Fruit fly (Drosophila melanogaster) whole organism, embryonic: Measurements from ENCODE around the gene Nf1.

ENCODE experiments used
- Abd-B ChIP-seq: fragments of 200-800 bp; sonication (Bioruptor generic); optimal IDR thresholded peaks from 2 replicates; lab custom pipeline; 2018; ENCODE audit warnings: missing biosample characterization, mild to moderate bottlenecking, missing genetic modification characterization, moderate library complexity
- CG11085 ChIP-seq: fragments of 200-800 bp; sonication (Bioruptor generic); IDR thresholded peaks from 2 replicates; pipeline ENCODE4 v1.3.6; 2022; ENCODE audit warnings: missing biosample characterization, missing genetic modification characterization
- CG11093 ChIP-seq: fragments of 200-800 bp; sonication (Bioruptor generic); IDR thresholded peaks from 3 replicates; pipeline ENCODE4 v1.3.6; 2022; ENCODE audit warnings: missing biosample characterization, missing genetic modification characterization
- CG17385 ChIP-seq: fragments of 200-800 bp; sonication (Bioruptor generic); optimal IDR thresholded peaks from 3 replicates; lab custom pipeline; 2018; ENCODE audit warnings: missing biosample characterization, mild to moderate bottlenecking, missing genetic modification characterization
- CG1832 ChIP-seq: fragments of 200-800 bp; sonication (Bioruptor generic); optimal IDR thresholded peaks from 2 replicates; lab custom pipeline; 2017; ENCODE audit warnings: missing biosample characterization, mild to moderate bottlenecking, missing genetic modification characterization, inconsistent platforms
- CG2116 ChIP-seq: fragments of 200-800 bp; sonication (Bioruptor generic); optimal IDR thresholded peaks from 3 replicates; lab custom pipeline; 2018; ENCODE audit warnings: missing biosample characterization, mild to moderate bottlenecking, missing genetic modification characterization
- CG2199 ChIP-seq: fragments of 200-800 bp; sonication (Bioruptor generic); IDR thresholded peaks from 3 replicates; pipeline ENCODE4 v1.3.6; 2022; ENCODE audit warnings: missing biosample characterization, missing genetic modification characterization
- CG2202 ChIP-seq: fragments of 200-800 bp; sonication (Bioruptor generic); optimal IDR thresholded peaks from 2 replicates; lab custom pipeline; 2018; ENCODE audit warnings: missing biosample characterization, mild to moderate bottlenecking, missing genetic modification characterization
- CG34224 ChIP-seq: fragments of 200-800 bp; sonication (Bioruptor generic); IDR thresholded peaks from 3 replicates; pipeline ENCODE4 v1.3.6; 2022; ENCODE audit warnings: missing biosample characterization, missing genetic modification characterization; ENCODE audit not compliant: partially characterized antibody
- CG34422 ChIP-seq: fragments of 200-800 bp; sonication (Bioruptor generic); IDR thresholded peaks from 3 replicates; pipeline ENCODE4 v1.3.6; 2022; ENCODE audit warnings: missing biosample characterization, missing genetic modification characterization
- CG3847 ChIP-seq: fragments of 200-800 bp; sonication (Bioruptor generic); IDR thresholded peaks from 2 replicates; pipeline ENCODE4 v1.3.6; 2022; ENCODE audit warnings: missing biosample characterization, missing genetic modification characterization
- CG4360 ChIP-seq: fragments of 200-800 bp; sonication (Bioruptor generic); IDR thresholded peaks from 2 replicates; pipeline ENCODE4 v1.3.6; 2022; ENCODE audit warnings: missing biosample characterization, missing genetic modification characterization
- CG4617 ChIP-seq: fragments of 200-800 bp; sonication (Bioruptor generic); optimal IDR thresholded peaks from 3 replicates; lab custom pipeline; 2016; ENCODE audit warnings: missing biosample characterization, missing genetic modification characterization, borderline replicate concordance
- CG7786 ChIP-seq: fragments of 200-800 bp; sonication (Bioruptor generic); optimal IDR thresholded peaks from 2 replicates; lab custom pipeline; 2016; ENCODE audit warnings: missing biosample characterization, missing genetic modification characterization
- CG8478 ChIP-seq: fragments of >200 bp; optimal IDR thresholded peaks from 2 replicates; lab custom pipeline; 2018
- D ChIP-seq, 2 experiments: fragments of 200-800 bp in 1 of 2; fragments of >200 bp in 1 of 2; sonication (Bioruptor generic) in 1 of 2; optimal IDR thresholded peaks; 2 replicates in 1 of 2; 3 replicates in 1 of 2; lab custom pipeline; 2017; ENCODE audit warnings: mild to moderate bottlenecking in 1 of 2, missing biosample characterization in 1 of 2, missing genetic modification characterization in 1 of 2, missing genetic modification reagents in 1 of 2
- Ets97D ChIP-seq: fragments of 200-800 bp; sonication (Bioruptor generic); optimal IDR thresholded peaks from 3 replicates; lab custom pipeline; 2016; ENCODE audit warnings: missing biosample characterization, missing genetic modification characterization
- HmgZ ChIP-seq: fragments of 200-800 bp; sonication (Bioruptor generic); optimal IDR thresholded peaks from 2 replicates; lab custom pipeline; 2018; ENCODE audit warnings: missing biosample characterization, mild to moderate bottlenecking, missing genetic modification characterization
- MTF-1 ChIP-seq: fragments of 200-800 bp; sonication (Bioruptor generic); optimal IDR thresholded peaks from 2 replicates; lab custom pipeline; 2018; ENCODE audit warnings: missing biosample characterization, mild to moderate bottlenecking, missing genetic modification characterization, borderline replicate concordance
- Max ChIP-seq: fragments of 200-800 bp; sonication (Bioruptor generic); optimal IDR thresholded peaks from 2 replicates; lab custom pipeline; 2016; ENCODE audit warnings: missing biosample characterization, mild to moderate bottlenecking, missing genetic modification characterization
- Nf-YA ChIP-seq: fragments of 200-800 bp; sonication (Bioruptor generic); IDR thresholded peaks from 2 replicates; pipeline ENCODE4 v1.3.6; 2022; ENCODE audit warnings: missing biosample characterization, missing genetic modification characterization
- TFAM ChIP-seq: fragments of 200-800 bp; sonication (Bioruptor generic); optimal IDR thresholded peaks from 2 replicates; lab custom pipeline; 2017; ENCODE audit warnings: missing biosample characterization, missing genetic modification characterization, inconsistent platforms
- Tbp ChIP-seq: fragments of >200 bp; optimal IDR thresholded peaks from 2 replicates; lab custom pipeline; 2018; ENCODE audit warnings: missing biosample characterization, missing genetic modification characterization
- Trl ChIP-seq, 3 experiments: fragments of >200 bp in 2 of 3; fragments of 200-800 bp in 1 of 3; sonication (Bioruptor generic) in 1 of 3; optimal IDR thresholded peaks; 2 replicates in 1 of 3; 3 replicates in 2 of 3; lab custom pipeline; 2016 to 2017; ENCODE audit warnings: missing biosample characterization in 1 of 3, missing genetic modification characterization in 1 of 3
- Usf ChIP-seq: fragments of 200-800 bp; sonication (Bioruptor generic); optimal IDR thresholded peaks from 2 replicates; lab custom pipeline; 2017; ENCODE audit warnings: missing genotype, missing biosample characterization, missing genetic modification characterization
- ab ChIP-seq: fragments of 200-800 bp; sonication (Bioruptor generic); optimal IDR thresholded peaks from 2 replicates; lab custom pipeline; 2016; ENCODE audit warnings: missing biosample characterization, missing genetic modification characterization
- bbx ChIP-seq: fragments of 200-800 bp; sonication (Bioruptor generic); IDR thresholded peaks from 2 replicates; pipeline ENCODE4 v1.3.6; 2022; ENCODE audit warnings: missing biosample characterization, missing genetic modification characterization; ENCODE audit not compliant: partially characterized antibody
- cg ChIP-seq: fragments of 200-800 bp; sonication (Bioruptor generic); optimal IDR thresholded peaks from 3 replicates; lab custom pipeline; 2019; ENCODE audit warnings: missing biosample characterization, mild to moderate bottlenecking, missing genetic modification characterization, moderate library complexity
- crol ChIP-seq: fragments of 200-800 bp; sonication (Bioruptor generic); IDR thresholded peaks from 2 replicates; pipeline ENCODE4 v1.3.6; 2022; ENCODE audit warnings: missing biosample characterization, missing genetic modification characterization
- da ChIP-seq: fragments of 200-800 bp; sonication (Bioruptor generic); optimal IDR thresholded peaks from 2 replicates; lab custom pipeline; 2016; ENCODE audit warnings: missing biosample characterization, missing genetic modification characterization
- dm ChIP-seq: fragments of 200-800 bp; sonication (Bioruptor generic); optimal IDR thresholded peaks from 3 replicates; lab custom pipeline; 2016; ENCODE audit warnings: missing biosample characterization, missing genetic modification characterization
- fru ChIP-seq: fragments of >200 bp; optimal IDR thresholded peaks from 2 replicates; lab custom pipeline; 2017
- fu2 ChIP-seq: fragments of 200-800 bp; sonication (Bioruptor generic); optimal IDR thresholded peaks from 2 replicates; lab custom pipeline; 2016; ENCODE audit warnings: missing biosample characterization, missing genetic modification characterization
- her ChIP-seq: fragments of 200-800 bp; sonication (Bioruptor generic); optimal IDR thresholded peaks from 2 replicates; lab custom pipeline; 2016; ENCODE audit warnings: missing biosample characterization, missing genetic modification characterization
- insv ChIP-seq, 2 experiments: fragments of 200-800 bp; sonication (Bioruptor generic); optimal IDR thresholded peaks; 3 replicates each; lab custom pipeline; 2016 to 2018; ENCODE audit warnings: missing biosample characterization in 2 of 2, missing genetic modification characterization in 2 of 2
- kni ChIP-seq: fragments of 200-800 bp; sonication (Bioruptor generic); optimal IDR thresholded peaks from 3 replicates; lab custom pipeline; 2017; ENCODE audit warnings: mild to moderate bottlenecking, missing biosample characterization, missing genetic modification reagents, missing genetic modification characterization
- lab ChIP-seq: fragments of 200-800 bp; sonication (Bioruptor generic); optimal IDR thresholded peaks from 3 replicates; lab custom pipeline; 2017; ENCODE audit warnings: missing biosample characterization, missing genetic modification characterization, mild to moderate bottlenecking, moderate library complexity, missing genetic modification reagents
- lola ChIP-seq, 3 experiments: fragments of >200 bp in 2 of 3; fragments of 200-800 bp in 1 of 3; sonication (Bioruptor generic) in 1 of 3; optimal IDR thresholded peaks; 2 replicates each; lab custom pipeline; 2017 to 2019; ENCODE audit warnings: missing biosample characterization in 3 of 3, missing genetic modification characterization in 3 of 3, mild to moderate bottlenecking in 1 of 3, moderate library complexity in 1 of 3
- psq ChIP-seq: fragments of 200-800 bp; sonication (Bioruptor generic); optimal IDR thresholded peaks from 2 replicates; lab custom pipeline; 2017; ENCODE audit warnings: missing biosample characterization, missing genetic modification characterization
- rib ChIP-seq: fragments of 200-800 bp; sonication (Bioruptor generic); IDR thresholded peaks from 2 replicates; pipeline ENCODE4 v1.3.6; 2022; ENCODE audit warnings: missing biosample characterization, missing genetic modification characterization
- sc ChIP-seq, 3 experiments: fragments of >200 bp in 2 of 3; fragments of 200-800 bp in 1 of 3; sonication (Bioruptor generic) in 1 of 3; optimal IDR thresholded peaks; 2 replicates in 2 of 3; 3 replicates in 1 of 3; lab custom pipeline; 2017; ENCODE audit warnings: mild to moderate bottlenecking in 1 of 3, missing biosample characterization in 1 of 3, missing genetic modification characterization in 1 of 3, missing genetic modification reagents in 1 of 3
- sd ChIP-seq: fragments of 200-800 bp; sonication (Bioruptor generic); optimal IDR thresholded peaks from 3 replicates; lab custom pipeline; 2018; ENCODE audit warnings: missing biosample characterization, mild to moderate bottlenecking, missing genetic modification characterization, moderate library complexity
- sim ChIP-seq: fragments of 200-800 bp; sonication (Bioruptor generic); IDR thresholded peaks from 2 replicates; pipeline ENCODE4 v1.3.6; 2022; ENCODE audit warnings: missing biosample characterization, missing genetic modification characterization
- tll ChIP-seq, 2 experiments: fragments of 200-800 bp in 1 of 2; fragments of >200 bp in 1 of 2; sonication (Bioruptor generic) in 1 of 2; optimal IDR thresholded peaks; 2 replicates each; lab custom pipeline; 2017 to 2019; ENCODE audit warnings: missing biosample characterization in 2 of 2, missing genetic modification characterization in 2 of 2, mild to moderate bottlenecking in 1 of 2, moderate library complexity in 1 of 2
- vvl ChIP-seq: fragments of 200-800 bp; sonication (Bioruptor generic); IDR thresholded peaks from 2 replicates; pipeline ENCODE4 v1.3.6; 2022; ENCODE audit warnings: missing biosample characterization, missing genetic modification characterization
- yki ChIP-seq: fragments of >200 bp; optimal IDR thresholded peaks from 3 replicates; lab custom pipeline; 2018
- zfh1 ChIP-seq: fragments of 200-800 bp; sonication (Bioruptor generic); IDR thresholded peaks from 3 replicates; pipeline ENCODE4 v1.3.6; 2022; ENCODE audit warnings: missing biosample characterization, missing genetic modification characterization

Gene Nf1

dm6 chr3R:25983274-25983673 is 461 bp downstream of the Nf1 start (continued):
- TF ChIP-seq Trl (optimal IDR thresholded peaks at IDR 0.05; lab: Kevin White, UChicago) (peak in 1 of 2 experiments; percentile 21), Trl (GFP tag; optimal IDR thresholded peaks at IDR 0.05; lab: Kevin White, UChicago) (no peak), ab (GFP tag; lab: Kevin White, UChicago) (no peak), kni (peak; percentile 34), cg (GFP tag; lab: Kevin White, UChicago) (peak; percentile 96), fu2 (no peak), CG11093 (GFP tag; lab: Robert Waterston, UW) (no peak), CG11085 (GFP tag; lab: Robert Waterston, UW) (no peak), lola (GFP tag; optimal IDR thresholded peaks at IDR 0.05; lab: Kevin White, UChicago) (peak in 1 of 3 experiments; percentile 23), CG8478 (lab: Kevin White, UChicago) (peak; percentile 88), CG1832 (GFP tag; lab: Kevin White, UChicago) (peak; percentile 63), D (optimal IDR thresholded peaks at IDR 0.05; lab: Kevin White, UChicago) (peak; percentile 43), D (GFP tag; optimal IDR thresholded peaks at IDR 0.05; lab: Kevin White, UChicago) (no peak), CG34224 (GFP tag; lab: Robert Waterston, UW) (peak; percentile 9; the same call in 2 of the 3 replicates), CG17385 (GFP tag; lab: Kevin White, UChicago) (peak; percentile 92), rib (GFP tag; lab: Robert Waterston, UW) (peak; percentile 17; the same call in 1 of the 2 replicates), bbx (peak; percentile 16; the same call in 1 of the 2 replicates), CG34422 (peak; percentile 96)

- TF ChIP-seq psq (GFP tag; lab: Kevin White, UChicago) = peak; percentile 71
- peak; percentile 97 for TF ChIP-seq zfh1 (GFP tag; lab: Robert Waterston, UW)
- no peak for TF ChIP-seq CG4617 (GFP tag; lab: Kevin White, UChicago)
- TF ChIP-seq Abd-B (GFP tag; lab: Kevin White, UChicago) = peak; percentile 87
- TF ChIP-seq Tbp (GFP tag; lab: Kevin White, UChicago) = no peak
- no peak for TF ChIP-seq her (GFP tag; lab: Kevin White, UChicago)
- TF ChIP-seq HmgZ (tag; lab: Kevin White, UChicago) = peak; percentile 35
- peak; percentile 73 for TF ChIP-seq crol (GFP tag; lab: Robert Waterston, UW)
- peak; percentile 70 for TF ChIP-seq Nf-YA (GFP tag; lab: Robert Waterston, UW)
- TF ChIP-seq tll (GFP tag; optimal IDR thresholded peaks at IDR 0.05; lab: Kevin White, UChicago) = peak in 1 of 2 experiments; percentile 25
- TF ChIP-seq CG2116 = peak; percentile 60
- no peak for TF ChIP-seq sc (optimal IDR thresholded peaks at IDR 0.05; lab: Kevin White, UChicago)
- TF ChIP-seq sc (GFP tag; optimal IDR thresholded peaks at IDR 0.05; lab: Kevin White, UChicago) = peak; percentile 93
- peak; percentile 71 for TF ChIP-seq TFAM (GFP tag; lab: Kevin White, UChicago)
- no peak for TF ChIP-seq sd (tag; lab: Kevin White, UChicago)
- peak in 1 of 2 experiments; percentile 8 for TF ChIP-seq insv (GFP tag; optimal IDR thresholded peaks at IDR 0.05; lab: Kevin White, UChicago)
- TF ChIP-seq CG2202 = peak; percentile 94
- TF ChIP-seq CG3847 (GFP tag; lab: Robert Waterston, UW) = peak; percentile 47; the same call in 1 of the 2 replicates
- TF ChIP-seq CG2199 (GFP tag; lab: Robert Waterston, UW) = no peak
- peak; percentile 94 for TF ChIP-seq vvl (GFP tag; lab: Robert Waterston, UW)
- TF ChIP-seq MTF-1 (GFP tag; lab: Kevin White, UChicago) = peak; percentile 74
- no peak for TF ChIP-seq yki (lab: Kevin White, UChicago)
- peak; percentile 54 for TF ChIP-seq CG4360 (GFP tag; lab: Robert Waterston, UW)
- peak; percentile 85 for TF ChIP-seq sim (GFP tag; lab: Robert Waterston, UW)
- no peak for TF ChIP-seq lab (GFP tag; lab: Kevin White, UChicago)
- peak; percentile 33 for TF ChIP-seq da (GFP tag; lab: Kevin White, UChicago)
- TF ChIP-seq Ets97D (GFP tag; lab: Kevin White, UChicago) = peak; percentile 23
- peak; percentile 40 for TF ChIP-seq CG7786 (GFP tag; lab: Kevin White, UChicago)
- peak; percentile 91 for TF ChIP-seq Usf (GFP tag; lab: Kevin White, UChicago)
- TF ChIP-seq kni = peak; percentile 91
- peak; percentile 81 for TF ChIP-seq Max (GFP tag; lab: Kevin White, UChicago)
- peak; percentile 51 for TF ChIP-seq dm (GFP tag; lab: Kevin White, UChicago)
- TF ChIP-seq fru (lab: Kevin White, UChicago) = no peak
Observed at dm6 chr3R:25996197-25997005, 13.6 kb downstream of the Nf1 start, which contains the start of gene CG43116. CG43116 (minus strand) TSS chr3R:25996996.
